Worm (Caenorhabditis elegans) whole organism, L2 larva: ENCODE data around the gene nmr-1.

Experiments
- C34F6.9 ChIP-seq: fragments of 150-350 bp; optimal IDR thresholded peaks from 2 replicates; lab custom pipeline; 2014; ENCODE audit warnings: missing biosample characterization, missing genetic modification characterization
- F13H6.1 ChIP-seq: sonication (generic microtip); optimal IDR thresholded peaks from 2 replicates; lab custom pipeline; 2016; ENCODE audit warnings: missing genetic modification characterization, missing compliant biosample characterization
- R02D3.7 ChIP-seq: fragments of 150-350 bp; optimal IDR thresholded peaks from 2 replicates; lab custom pipeline; 2014; ENCODE audit warnings: missing biosample characterization, missing genetic modification characterization
- Y55F3AM.14 ChIP-seq: fragments of 200-800 bp; sonication (Bioruptor generic); optimal IDR thresholded peaks from 2 replicates; lab custom pipeline; 2018; ENCODE audit warnings: mild to moderate bottlenecking, missing genetic modification characterization, missing compliant biosample characterization
- ZK546.5 ChIP-seq: sonication (generic microtip); optimal IDR thresholded peaks from 2 replicates; lab custom pipeline; 2017; ENCODE audit warnings: missing biosample characterization, missing genetic modification characterization
- alr-1 ChIP-seq: fragments of 150-350 bp; optimal IDR thresholded peaks from 2 replicates; lab custom pipeline; 2014; ENCODE audit warnings: missing biosample characterization, missing genetic modification characterization
- aly-2 ChIP-seq: fragments of 150-350 bp; optimal IDR thresholded peaks from 2 replicates; lab custom pipeline; 2014; ENCODE audit warnings: missing biosample characterization, missing genetic modification characterization
- ama-1 ChIP-seq: fragments of 150-350 bp; optimal IDR thresholded peaks from 2 replicates; lab custom pipeline; 2018; ENCODE audit warnings: inconsistent platforms
- blmp-1 ChIP-seq: sonication (generic microtip); optimal IDR thresholded peaks from 2 replicates; lab custom pipeline; 2017; ENCODE audit warnings: missing genetic modification characterization, mild to moderate bottlenecking, missing compliant biosample characterization, antibody characterized with exemption, moderate library complexity; ENCODE audit not compliant: insufficient read depth
- ceh-16 ChIP-seq: fragments of 150-350 bp; optimal IDR thresholded peaks from 2 replicates; lab custom pipeline; 2014; ENCODE audit warnings: missing biosample characterization, missing genetic modification characterization
- ceh-82 ChIP-seq: fragments of 150-350 bp; optimal IDR thresholded peaks from 2 replicates; lab custom pipeline; 2014; ENCODE audit warnings: missing biosample characterization, missing genetic modification characterization
- crh-2 ChIP-seq: sonication (generic microtip); optimal IDR thresholded peaks from 2 replicates; lab custom pipeline; 2017; ENCODE audit warnings: missing biosample characterization, missing genetic modification characterization
- dmd-4 ChIP-seq: sonication (generic microtip); optimal IDR thresholded peaks from 2 replicates; lab custom pipeline; 2017; ENCODE audit warnings: missing biosample characterization, missing genetic modification characterization
- egl-27 ChIP-seq: sonication (generic microtip); optimal IDR thresholded peaks from 3 replicates; lab custom pipeline; 2017; ENCODE audit warnings: missing biosample characterization, missing genetic modification reagents, missing genetic modification characterization
- elt-1 ChIP-seq: fragments of 150-350 bp; optimal IDR thresholded peaks from 2 replicates; lab custom pipeline; 2014; ENCODE audit warnings: missing biosample characterization, missing genetic modification characterization
- elt-3 ChIP-seq: sonication (generic microtip); optimal IDR thresholded peaks from 2 replicates; lab custom pipeline; 2017; ENCODE audit warnings: missing biosample characterization, missing genetic modification characterization
- fos-1 ChIP-seq: fragments of 150-350 bp; optimal IDR thresholded peaks from 2 replicates; lab custom pipeline; 2014; ENCODE audit warnings: missing biosample characterization, missing genetic modification characterization
- gmeb-1 ChIP-seq: fragments of 150-350 bp; optimal IDR thresholded peaks from 2 replicates; lab custom pipeline; 2014; ENCODE audit warnings: missing biosample characterization, missing genetic modification characterization
- lin-11 ChIP-seq: fragments of 150-350 bp; sonication (generic microtip); optimal IDR thresholded peaks from 2 replicates; lab custom pipeline; 2014; ENCODE audit warnings: missing biosample characterization, missing genetic modification characterization, inconsistent platforms, mixed read lengths
- lin-13 ChIP-seq: fragments of 150-350 bp; optimal IDR thresholded peaks from 2 replicates; lab custom pipeline; 2014; ENCODE audit warnings: missing biosample characterization, missing genetic modification reagents, missing genetic modification characterization
- lsy-2 ChIP-seq, 2 experiments: fragments of 150-350 bp in 1 of 2; sonication (generic microtip) in 1 of 2; optimal IDR thresholded peaks; 2 replicates each; lab custom pipeline; 2014 to 2017; ENCODE audit warnings: missing biosample characterization in 2 of 2, missing genetic modification characterization in 2 of 2
- mab-5 ChIP-seq: fragments of 150-350 bp; optimal IDR thresholded peaks from 2 replicates; lab custom pipeline; 2014; ENCODE audit warnings: missing biosample characterization, missing genetic modification characterization
- mbf-1 ChIP-seq: sonication (generic microtip); optimal IDR thresholded peaks from 2 replicates; lab custom pipeline; 2017; ENCODE audit warnings: missing biosample characterization, missing genetic modification characterization
- nhr-10 ChIP-seq: sonication (generic microtip); optimal IDR thresholded peaks from 2 replicates; lab custom pipeline; 2017; ENCODE audit warnings: missing biosample characterization, missing genetic modification characterization
- nhr-11 ChIP-seq: fragments of 150-350 bp; optimal IDR thresholded peaks from 2 replicates; lab custom pipeline; 2014; ENCODE audit warnings: missing biosample characterization, missing genetic modification characterization
- nhr-12 ChIP-seq: fragments of 150-350 bp; optimal IDR thresholded peaks from 2 replicates; lab custom pipeline; 2014; ENCODE audit warnings: missing biosample characterization, missing genetic modification characterization
- nhr-129 ChIP-seq: fragments of 150-350 bp; optimal IDR thresholded peaks from 2 replicates; lab custom pipeline; 2014; ENCODE audit warnings: missing biosample characterization, missing genetic modification characterization
- nhr-21 ChIP-seq: fragments of 150-350 bp; optimal IDR thresholded peaks from 2 replicates; lab custom pipeline; 2014; ENCODE audit warnings: missing biosample characterization, missing genetic modification characterization
- nhr-237 ChIP-seq: fragments of 150-350 bp; optimal IDR thresholded peaks from 2 replicates; lab custom pipeline; 2014; ENCODE audit warnings: missing biosample characterization, missing genetic modification characterization
- nhr-25 ChIP-seq: fragments of 150-350 bp; sonication (generic microtip); optimal IDR thresholded peaks from 3 replicates; lab custom pipeline; 2014; ENCODE audit warnings: missing biosample characterization, missing genetic modification characterization
- nhr-6 ChIP-seq: fragments of 150-350 bp; optimal IDR thresholded peaks from 2 replicates; lab custom pipeline; 2014; ENCODE audit warnings: missing biosample characterization, missing genetic modification characterization
- nhr-77 ChIP-seq: fragments of 150-350 bp; optimal IDR thresholded peaks from 2 replicates; lab custom pipeline; 2014; ENCODE audit warnings: missing biosample characterization, missing genetic modification characterization
- peb-1 ChIP-seq: fragments of 150-350 bp; optimal IDR thresholded peaks from 2 replicates; lab custom pipeline; 2014; ENCODE audit warnings: missing biosample characterization, missing genetic modification characterization
- sem-4 ChIP-seq: fragments of 150-350 bp; optimal IDR thresholded peaks from 2 replicates; lab custom pipeline; 2014; ENCODE audit warnings: missing biosample characterization, missing genetic modification reagents, missing genetic modification characterization
- skn-1 ChIP-seq: sonication (generic microtip); optimal IDR thresholded peaks from 2 replicates; lab custom pipeline; 2017; ENCODE audit warnings: missing biosample characterization, missing genetic modification characterization
- sma-3 ChIP-seq: sonication (generic microtip); optimal IDR thresholded peaks from 2 replicates; lab custom pipeline; 2016; ENCODE audit warnings: missing genetic modification reagents, missing genetic modification characterization, missing compliant biosample characterization
- sma-9 ChIP-seq, 2 experiments: fragments of 150-350 bp in 1 of 2; sonication (generic microtip) in 1 of 2; optimal IDR thresholded peaks; 2 replicates each; lab custom pipeline; 2014 to 2016; ENCODE audit warnings: missing genetic modification characterization in 2 of 2, mild to moderate bottlenecking in 1 of 2, missing biosample characterization in 1 of 2, missing compliant biosample characterization in 1 of 2, missing genetic modification reagents in 1 of 2, moderate library complexity in 1 of 2
- snpc-4 ChIP-seq: fragments of 150-350 bp; optimal IDR thresholded peaks from 2 replicates; lab custom pipeline; 2014; ENCODE audit warnings: missing biosample characterization, missing genetic modification characterization
- unc-39 ChIP-seq: fragments of 150-350 bp; optimal IDR thresholded peaks from 2 replicates; lab custom pipeline; 2014; ENCODE audit warnings: missing biosample characterization, missing genetic modification characterization
- unc-55 ChIP-seq: fragments of 150-350 bp; sonication (generic microtip); optimal IDR thresholded peaks from 3 replicates; lab custom pipeline; 2014; ENCODE audit warnings: missing biosample characterization, missing genetic modification reagents, missing genetic modification characterization
- unc-62 ChIP-seq: fragments of 150-350 bp; optimal IDR thresholded peaks from 2 replicates; lab custom pipeline; 2014; ENCODE audit warnings: missing biosample characterization, missing genetic modification reagents, missing genetic modification characterization
- zag-1 ChIP-seq: fragments of 150-350 bp; optimal IDR thresholded peaks from 2 replicates; lab custom pipeline; 2014; ENCODE audit warnings: missing biosample characterization, missing genetic modification characterization
- ztf-1 ChIP-seq: fragments of 200-800 bp; sonication (Bioruptor generic); conservative IDR thresholded peaks from 2 replicates; pipeline ENCODE4 v1.3.6; 2022; ENCODE audit warnings: missing genetic modification characterization, missing compliant biosample characterization
- ztf-4 ChIP-seq: fragments of 150-350 bp; optimal IDR thresholded peaks from 2 replicates; lab custom pipeline; 2014; ENCODE audit warnings: missing biosample characterization, missing genetic modification characterization

Gene nmr-1

DNA sequence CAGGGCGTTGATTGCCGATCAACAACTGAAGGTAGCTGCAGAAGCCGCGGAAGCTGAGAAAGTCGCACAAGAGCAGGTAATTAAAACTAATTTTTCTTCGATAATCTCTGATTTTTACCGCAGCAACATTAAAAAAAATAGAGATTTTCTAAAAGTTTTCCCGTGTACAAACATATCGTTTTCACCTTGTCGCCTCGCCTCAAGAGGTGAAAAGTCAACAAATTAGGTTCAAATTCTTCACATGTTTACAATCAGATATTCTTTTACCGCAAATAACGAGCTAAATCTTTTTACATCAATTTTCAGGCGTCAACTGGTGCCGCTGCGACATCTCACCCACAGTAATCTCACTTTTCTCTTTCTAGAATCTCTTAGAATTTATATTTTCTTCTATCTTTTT is 28.5 kb upstream of the nmr-1 start, which contains the start of gene ilcr-2:
TSS of gene ilcr-2 (plus strand) at position 301 of the 400 bp plus-strand sequence.
- TF ChIP-seq ZK546.5 (tag; lab: Kevin White, UChicago) (no peak), zag-1 (tag; lab: Kevin White, UChicago) (no peak), F13H6.1 (tag; lab: Kevin White, UChicago) (no peak), lin-11 (tag; lab: Kevin White, UChicago) (no peak), ztf-1 (no peak), nhr-77 (no peak), nhr-129 (tag; lab: Kevin White, UChicago) (no peak), nhr-6 (tag; lab: Kevin White, UChicago) (no peak), dmd-4 (tag; lab: Kevin White, UChicago) (no peak), crh-2 (tag; lab: Kevin White, UChicago) (no peak), mbf-1 (tag; lab: Kevin White, UChicago) (no peak), skn-1 (no peak), ceh-82 (tag; lab: Kevin White, UChicago) (no peak), unc-39 (tag; lab: Kevin White, UChicago) (no peak), mab-5 (tag; lab: Kevin White, UChicago) (no peak), elt-1 (no peak), blmp-1 (no peak), lin-13 (GFP tag; lab: Kevin White, UChicago) (no peak), alr-1 (tag; lab: Kevin White, UChicago) (no peak), sma-3 (GFP tag; lab: Kevin White, UChicago) (no peak)

DNA sequence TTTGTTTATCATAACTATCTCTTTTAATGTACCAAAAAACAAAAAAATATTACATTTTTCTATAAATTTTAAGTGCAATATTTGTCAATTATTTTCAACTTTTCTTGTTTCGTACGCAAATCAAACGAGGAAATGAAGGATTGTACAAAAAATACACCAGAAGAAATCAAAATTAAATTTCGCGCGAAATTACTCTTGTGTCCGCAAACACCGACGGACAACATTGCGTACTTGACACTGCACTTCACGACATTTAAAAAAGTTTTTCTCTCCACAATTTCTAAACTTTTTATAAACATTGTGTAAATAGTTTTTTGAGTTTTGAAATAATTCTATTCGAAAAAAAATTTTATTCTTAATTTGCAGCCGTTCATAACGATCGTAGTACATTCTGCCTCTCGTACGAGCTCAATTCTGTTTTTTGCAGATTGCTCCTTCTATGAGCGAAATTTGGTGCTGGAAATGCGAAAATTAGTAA is 27.6 kb upstream of the nmr-1 start, which contains the start of gene mrps-16:
TSS of gene mrps-16 (plus strand) at position 428 of the 478 bp plus-strand sequence.
- TF ChIP-seq nhr-10 (tag; lab: Kevin White, UChicago) (no peak), ztf-4 (tag; lab: Kevin White, UChicago) (no peak), lin-13 (GFP tag; lab: Kevin White, UChicago) (peak; percentile 39), dmd-4 (tag; lab: Kevin White, UChicago) (no peak), sma-9 (GFP tag; optimal IDR thresholded peaks at IDR 0.05; lab: Kevin White, UChicago) (peak; percentile 75), sma-9 (tag; optimal IDR thresholded peaks at IDR 0.05; lab: Kevin White, UChicago) (no peak), sem-4 (tag; lab: Kevin White, UChicago) (no peak), sma-3 (GFP tag; lab: Kevin White, UChicago) (peak; percentile 70), gmeb-1 (tag; lab: Kevin White, UChicago) (peak; percentile 96), nhr-12 (no peak), nhr-21 (tag; lab: Kevin White, UChicago) (peak; percentile 41), lsy-2 (tag; optimal IDR thresholded peaks at IDR 0.05; lab: Kevin White, UChicago) (peak; percentile 62 to 88), Y55F3AM.14 (GFP tag; lab: Kevin White, UChicago) (no peak), nhr-237 (no peak), F13H6.1 (tag; lab: Kevin White, UChicago) (peak; percentile 41), nhr-11 (no peak), R02D3.7 (tag; lab: Kevin White, UChicago) (no peak), aly-2 (tag; lab: Kevin White, UChicago) (no peak), egl-27 (tag; lab: Kevin White, UChicago) (no peak), mbf-1 (tag; lab: Kevin White, UChicago) (no peak), fos-1 (tag; lab: Kevin White, UChicago) (peak; percentile 26), elt-3 (tag; lab: Kevin White, UChicago) (no peak), crh-2 (tag; lab: Kevin White, UChicago) (peak; percentile 34), alr-1 (tag; lab: Kevin White, UChicago) (no peak), snpc-4 (tag; lab: Kevin White, UChicago) (peak; percentile 65), nhr-6 (tag; lab: Kevin White, UChicago) (peak; percentile 8), nhr-25 (tag; lab: Kevin White, UChicago) (no peak), ztf-1 (no peak), skn-1 (no peak), unc-55 (GFP tag; lab: Kevin White, UChicago) (peak; percentile 72), nhr-77 (no peak), blmp-1 (no peak), unc-62 (GFP tag; lab: Kevin White, UChicago) (no peak), nhr-129 (tag; lab: Kevin White, UChicago) (peak; percentile 53), ama-1 (peak; percentile 3), ceh-16 (no peak), C34F6.9 (peak; percentile 64), ceh-82 (tag; lab: Kevin White, UChicago) (no peak), unc-39 (tag; lab: Kevin White, UChicago) (no peak), peb-1 (tag; lab: Kevin White, UChicago) (no peak), mab-5 (tag; lab: Kevin White, UChicago) (peak; percentile 41), lin-11 (tag; lab: Kevin White, UChicago) (no peak)
